Fruit fly (Drosophila melanogaster) whole organism, embryonic: Measurements from ENCODE around the gene Tsp29Fa.

ENCODE experiments used
- ATbp ChIP-seq: fragments of 200-800 bp; sonication (Bioruptor generic); optimal IDR thresholded peaks from 2 replicates; lab custom pipeline; 2017; ENCODE audit warnings: missing biosample characterization, mild to moderate bottlenecking, missing genetic modification characterization, missing genetic modification reagents
- Atf-2 ChIP-seq: fragments of 200-800 bp; sonication (Bioruptor generic); optimal IDR thresholded peaks from 2 replicates; lab custom pipeline; 2016; ENCODE audit warnings: missing biosample characterization, missing genetic modification characterization
- BtbVII ChIP-seq: fragments of 200-800 bp; sonication (Bioruptor generic); optimal IDR thresholded peaks from 3 replicates; lab custom pipeline; 2017; ENCODE audit warnings: missing biosample characterization, mild to moderate bottlenecking, missing genetic modification characterization
- CG10274 ChIP-seq: fragments of 200-800 bp; sonication (Bioruptor generic); optimal IDR thresholded peaks from 3 replicates; lab custom pipeline; 2017; ENCODE audit warnings: missing biosample characterization, mild to moderate bottlenecking, missing genetic modification characterization
- CG10366 ChIP-seq: fragments of 200-800 bp; sonication (Bioruptor generic); IDR thresholded peaks from 2 replicates; pipeline ENCODE4 v1.3.6; 2022; ENCODE audit warnings: missing biosample characterization, missing genetic modification characterization
- CG10565 ChIP-seq: fragments of 200-800 bp; sonication (Bioruptor generic); optimal IDR thresholded peaks from 3 replicates; lab custom pipeline; 2016; ENCODE audit warnings: missing biosample characterization, mild to moderate bottlenecking, missing genetic modification characterization
- CG11723 ChIP-seq: fragments of 200-800 bp; sonication (Bioruptor generic); optimal IDR thresholded peaks from 2 replicates; lab custom pipeline; 2017; ENCODE audit warnings: missing biosample characterization, mild to moderate bottlenecking, missing genetic modification characterization
- CG1233 ChIP-seq: fragments of 200-800 bp; sonication (Bioruptor generic); optimal IDR thresholded peaks from 4 replicates; lab custom pipeline; 2018; ENCODE audit warnings: missing biosample characterization, mild to moderate bottlenecking, missing genetic modification characterization
- CG12769 ChIP-seq: fragments of 200-800 bp; sonication (Bioruptor generic); optimal IDR thresholded peaks from 2 replicates; lab custom pipeline; 2019; ENCODE audit warnings: missing biosample characterization, mild to moderate bottlenecking, missing genetic modification characterization, moderate library complexity
- CG15479 ChIP-seq: fragments of 200-800 bp; sonication (Bioruptor generic); optimal IDR thresholded peaks from 3 replicates; lab custom pipeline; 2019; ENCODE audit warnings: missing biosample characterization, mild to moderate bottlenecking, missing genetic modification characterization, moderate library complexity
- CG17328 ChIP-seq: fragments of 200-800 bp; sonication (Bioruptor generic); IDR thresholded peaks from 2 replicates; pipeline ENCODE4 v1.3.6; 2022; ENCODE audit warnings: missing biosample characterization, missing genetic modification characterization
- CG31388 ChIP-seq: fragments of 200-800 bp; sonication (Bioruptor generic); optimal IDR thresholded peaks from 2 replicates; lab custom pipeline; 2016; ENCODE audit warnings: missing biosample characterization, missing genetic modification characterization
- CG34422 ChIP-seq: fragments of 200-800 bp; sonication (Bioruptor generic); IDR thresholded peaks from 3 replicates; pipeline ENCODE4 v1.3.6; 2022; ENCODE audit warnings: missing biosample characterization, missing genetic modification characterization
- CG3838 ChIP-seq: fragments of 200-800 bp; sonication (Bioruptor generic); optimal IDR thresholded peaks from 3 replicates; lab custom pipeline; 2016; ENCODE audit warnings: missing biosample characterization, missing genetic modification characterization
- CG4730 ChIP-seq: fragments of 200-800 bp; sonication (Bioruptor generic); IDR thresholded peaks from 2 replicates; pipeline ENCODE4 v1.3.6; 2022; ENCODE audit warnings: missing biosample characterization, missing genetic modification characterization
- CG7928 ChIP-seq: fragments of 200-800 bp; sonication (Bioruptor generic); optimal IDR thresholded peaks from 2 replicates; lab custom pipeline; 2017; ENCODE audit warnings: missing biosample characterization, mild to moderate bottlenecking, missing genetic modification characterization
- CG8290 ChIP-seq, 3 experiments: fragments of 200-800 bp; sonication (Bioruptor generic); optimal IDR thresholded peaks; 2 replicates each; lab custom pipeline; 2016 to 2019; ENCODE audit warnings: missing biosample characterization in 3 of 3, missing genetic modification characterization in 3 of 3, mild to moderate bottlenecking in 2 of 3, moderate library complexity in 1 of 3
- CG8765 ChIP-seq: fragments of 200-800 bp; sonication (Bioruptor generic); IDR thresholded peaks from 2 replicates; pipeline ENCODE4 v1.3.6; 2022; ENCODE audit warnings: missing biosample characterization, missing genetic modification characterization
- CG9437 ChIP-seq: fragments of 200-800 bp; sonication (Bioruptor generic); optimal IDR thresholded peaks from 2 replicates; lab custom pipeline; 2018; ENCODE audit warnings: missing biosample characterization, mild to moderate bottlenecking, missing genetic modification characterization
- CoRest ChIP-seq: fragments of 200-800 bp; sonication (Bioruptor generic); optimal IDR thresholded peaks from 3 replicates; lab custom pipeline; 2018; ENCODE audit warnings: missing biosample characterization, mild to moderate bottlenecking, missing genetic modification characterization, moderate library complexity
- CrebB ChIP-seq: fragments of 200-800 bp; sonication (Bioruptor generic); optimal IDR thresholded peaks from 3 replicates; lab custom pipeline; 2018; ENCODE audit warnings: missing biosample characterization, mild to moderate bottlenecking, missing genetic modification characterization
- Dll ChIP-seq: fragments of 200-800 bp; sonication (Bioruptor generic); IDR thresholded peaks from 4 replicates; pipeline ENCODE4 v1.3.6; 2022; ENCODE audit warnings: missing biosample characterization, missing genetic modification characterization; ENCODE audit not compliant: partially characterized antibody
- Fer3 ChIP-seq: fragments of 200-800 bp; sonication (Bioruptor generic); optimal IDR thresholded peaks from 2 replicates; lab custom pipeline; 2018; ENCODE audit warnings: missing biosample characterization, mild to moderate bottlenecking, missing genetic modification characterization, moderate library complexity
- GATAe ChIP-seq: fragments of 200-800 bp; sonication (Bioruptor generic); conservative IDR thresholded peaks from 2 replicates; pipeline ENCODE4 v1.3.6; 2022; ENCODE audit warnings: missing biosample characterization, missing genetic modification characterization
- MESR4 ChIP-seq: fragments of 200-800 bp; sonication (Bioruptor generic); optimal IDR thresholded peaks from 2 replicates; lab custom pipeline; 2018; ENCODE audit warnings: missing biosample characterization, mild to moderate bottlenecking, missing genetic modification characterization, moderate library complexity
- Meics ChIP-seq: fragments of 200-800 bp; sonication (Bioruptor generic); optimal IDR thresholded peaks from 2 replicates; lab custom pipeline; 2017; ENCODE audit warnings: missing biosample characterization, mild to moderate bottlenecking, missing genetic modification characterization
- Nf-YA ChIP-seq: fragments of 200-800 bp; sonication (Bioruptor generic); IDR thresholded peaks from 2 replicates; pipeline ENCODE4 v1.3.6; 2022; ENCODE audit warnings: missing biosample characterization, missing genetic modification characterization
- Nf-YC ChIP-seq: fragments of 200-800 bp; optimal IDR thresholded peaks from 3 replicates; lab custom pipeline; 2019; ENCODE audit warnings: missing biosample characterization, mild to moderate bottlenecking, missing genetic modification characterization, moderate library complexity
- NfI ChIP-seq: fragments of 200-800 bp; sonication (Bioruptor generic); optimal IDR thresholded peaks from 3 replicates; lab custom pipeline; 2018; ENCODE audit warnings: missing biosample characterization, mild to moderate bottlenecking, missing genetic modification characterization, moderate library complexity
- Oaz ChIP-seq: fragments of 200-800 bp; sonication (Bioruptor generic); IDR thresholded peaks from 2 replicates; pipeline ENCODE4 v1.3.6; 2022; ENCODE audit warnings: missing biosample characterization, missing genetic modification characterization
- Scr ChIP-seq: fragments of 200-800 bp; sonication (Bioruptor generic); IDR thresholded peaks from 2 replicates; pipeline ENCODE4 v1.3.6; 2022; ENCODE audit warnings: missing biosample characterization, missing genetic modification characterization; ENCODE audit not compliant: partially characterized antibody
- abd-A ChIP-seq: fragments of 200-800 bp; sonication (Bioruptor generic); optimal IDR thresholded peaks from 3 replicates; lab custom pipeline; 2019; ENCODE audit warnings: missing biosample characterization, mild to moderate bottlenecking, missing genetic modification characterization, moderate library complexity
- ac ChIP-seq: fragments of 200-800 bp; sonication (Bioruptor generic); optimal IDR thresholded peaks from 3 replicates; lab custom pipeline; 2017; ENCODE audit warnings: missing biosample characterization, mild to moderate bottlenecking, missing genetic modification characterization
- aop ChIP-seq: fragments of 200-800 bp; sonication (Bioruptor generic); IDR thresholded peaks from 2 replicates; pipeline ENCODE4 v1.3.6; 2022; ENCODE audit warnings: missing biosample characterization, missing genetic modification characterization
- ara ChIP-seq: fragments of 200-800 bp; sonication (Bioruptor generic); IDR thresholded peaks from 2 replicates; pipeline ENCODE4 v1.3.6; 2022; ENCODE audit warnings: missing biosample characterization, missing genetic modification characterization
- ash1 ChIP-seq: fragments of 200-800 bp; sonication (Bioruptor generic); optimal IDR thresholded peaks from 2 replicates; lab custom pipeline; 2018; ENCODE audit warnings: missing biosample characterization, mild to moderate bottlenecking, missing genetic modification characterization
- da ChIP-seq: fragments of 200-800 bp; sonication (Bioruptor generic); optimal IDR thresholded peaks from 2 replicates; lab custom pipeline; 2016; ENCODE audit warnings: missing biosample characterization, missing genetic modification characterization
- dm ChIP-seq: fragments of 200-800 bp; sonication (Bioruptor generic); optimal IDR thresholded peaks from 3 replicates; lab custom pipeline; 2016; ENCODE audit warnings: missing biosample characterization, missing genetic modification characterization
- ewg ChIP-seq: fragments of 200-800 bp; sonication (Bioruptor generic); optimal IDR thresholded peaks from 3 replicates; lab custom pipeline; 2017; ENCODE audit warnings: mild to moderate bottlenecking, missing biosample characterization, missing genetic modification reagents, missing genetic modification characterization
- gfzf ChIP-seq: fragments of 200-800 bp; sonication (Bioruptor generic); optimal IDR thresholded peaks from 2 replicates; lab custom pipeline; 2016; ENCODE audit warnings: missing biosample characterization, mild to moderate bottlenecking, missing genetic modification characterization, moderate library complexity
- her ChIP-seq: fragments of 200-800 bp; sonication (Bioruptor generic); optimal IDR thresholded peaks from 2 replicates; lab custom pipeline; 2016; ENCODE audit warnings: missing biosample characterization, missing genetic modification characterization
- jing ChIP-seq: fragments of 200-800 bp; sonication (Bioruptor generic); optimal IDR thresholded peaks from 2 replicates; lab custom pipeline; 2018; ENCODE audit warnings: missing biosample characterization, mild to moderate bottlenecking, missing genetic modification characterization
- mam ChIP-seq: fragments of 200-800 bp; sonication (Bioruptor generic); optimal IDR thresholded peaks from 3 replicates; lab custom pipeline; 2016; ENCODE audit warnings: missing biosample characterization, missing genetic modification characterization
- schlank ChIP-seq: fragments of 200-800 bp; sonication (Bioruptor generic); optimal IDR thresholded peaks from 2 replicates; lab custom pipeline; 2018; ENCODE audit warnings: missing biosample characterization, mild to moderate bottlenecking, missing genetic modification characterization
- sima ChIP-seq: fragments of 200-800 bp; sonication (Bioruptor generic); optimal IDR thresholded peaks from 2 replicates; lab custom pipeline; 2016; ENCODE audit warnings: missing biosample characterization, missing genetic modification characterization
- sr ChIP-seq: fragments of 200-800 bp; sonication (Bioruptor generic); IDR thresholded peaks from 3 replicates; pipeline ENCODE4 v1.3.6; 2022; ENCODE audit warnings: missing biosample characterization, missing genetic modification characterization
- stwl ChIP-seq: fragments of 200-800 bp; sonication (Bioruptor generic); optimal IDR thresholded peaks from 3 replicates; lab custom pipeline; 2018; ENCODE audit warnings: missing biosample characterization, mild to moderate bottlenecking, missing genetic modification characterization, moderate library complexity
- trh ChIP-seq: fragments of 200-800 bp; sonication (Bioruptor generic); optimal IDR thresholded peaks from 2 replicates; lab custom pipeline; 2016; ENCODE audit warnings: missing biosample characterization, missing genetic modification characterization
- tx ChIP-seq: fragments of 200-800 bp; sonication (Bioruptor generic); optimal IDR thresholded peaks from 2 replicates; lab custom pipeline; 2016; ENCODE audit warnings: missing biosample characterization, missing genetic modification characterization
- wdn ChIP-seq: fragments of 200-800 bp; sonication (Bioruptor generic); IDR thresholded peaks from 2 replicates; pipeline ENCODE4 v1.3.6; 2022; ENCODE audit warnings: missing biosample characterization, missing genetic modification characterization
- zen ChIP-seq: fragments of 200-800 bp; sonication (Bioruptor generic); optimal IDR thresholded peaks from 3 replicates; lab custom pipeline; 2018; ENCODE audit warnings: missing biosample characterization, mild to moderate bottlenecking, missing genetic modification characterization, moderate library complexity

The Tsp29Fa gene

dm6 chr2L:8894224-8894623 is 39.5 kb upstream of the Tsp29Fa start (continued):
- TF ChIP-seq her (GFP tag; lab: Kevin White, UChicago), result peak; percentile 20
- no peak for TF ChIP-seq aop
- TF ChIP-seq CoRest (tag; lab: Kevin White, UChicago), result peak; percentile 27
- no peak for TF ChIP-seq dm
- peak; percentile 59 for TF ChIP-seq mam (GFP tag; lab: Kevin White, UChicago)
- no peak for TF ChIP-seq Dll (GFP tag; lab: Robert Waterston, UW)
- TF ChIP-seq CG3838 (GFP tag; lab: Kevin White, UChicago), result no peak
- TF ChIP-seq wdn (GFP tag; lab: Robert Waterston, UW), result peak; percentile 47
- TF ChIP-seq CrebB (tag; lab: Kevin White, UChicago), result no peak
- no peak for TF ChIP-seq CG10565 (GFP tag; lab: Kevin White, UChicago)
- no peak for TF ChIP-seq ATbp
- peak; percentile 28 for TF ChIP-seq CG1233
- no peak for TF ChIP-seq Scr
- TF ChIP-seq abd-A, result peak; percentile 9
- no peak for TF ChIP-seq GATAe (GFP tag; lab: Robert Waterston, UW)
- peak; percentile 73 for TF ChIP-seq CG12769
- no peak for TF ChIP-seq sr (GFP tag; lab: Robert Waterston, UW)
- peak; percentile 63 for TF ChIP-seq Fer3 (tag; lab: Kevin White, UChicago)
- peak; percentile 28 for TF ChIP-seq BtbVII (GFP tag; lab: Kevin White, UChicago)
- TF ChIP-seq CG8765 (GFP tag; lab: Robert Waterston, UW), result no peak
- no peak for TF ChIP-seq jing
- peak; percentile 34 for TF ChIP-seq schlank (tag; lab: Kevin White, UChicago)
- no peak for TF ChIP-seq ash1
- TF ChIP-seq CG7928 (GFP tag; lab: Kevin White, UChicago), result no peak
- TF ChIP-seq NfI (GFP tag; lab: Kevin White, UChicago), result no peak
- TF ChIP-seq CG34422 (GFP tag; lab: Robert Waterston, UW), result no peak
- TF ChIP-seq gfzf (GFP tag; lab: Kevin White, UChicago), result no peak
- no peak for TF ChIP-seq sima (GFP tag; lab: Kevin White, UChicago)
- TF ChIP-seq tx (GFP tag; lab: Kevin White, UChicago), result peak; percentile 1
- peak; percentile 31 for TF ChIP-seq CG10274 (GFP tag; lab: Kevin White, UChicago)
- peak; percentile 69 for TF ChIP-seq Meics (GFP tag; lab: Kevin White, UChicago)
- no peak for TF ChIP-seq ara (GFP tag; lab: Robert Waterston, UW)
- no peak for TF ChIP-seq Nf-YC (tag; lab: Kevin White, UChicago)
- TF ChIP-seq CG8290 (GFP tag; optimal IDR thresholded peaks at IDR 0.05; lab: Kevin White, UChicago), result no peak
- TF ChIP-seq CG8290 (tag; optimal IDR thresholded peaks at IDR 0.05; lab: Kevin White, UChicago), result peak in 1 of 2 experiments; percentile 74
- no peak for TF ChIP-seq CG11723
- TF ChIP-seq ewg (GFP tag; lab: Kevin White, UChicago), result no peak
- no peak for TF ChIP-seq Atf-2 (GFP tag; lab: Kevin White, UChicago)
- no peak for TF ChIP-seq CG9437 (GFP tag; lab: Kevin White, UChicago)
- no peak for TF ChIP-seq zen (tag; lab: Kevin White, UChicago)
- TF ChIP-seq CG15479, result no peak
- TF ChIP-seq trh (GFP tag; lab: Kevin White, UChicago), result no peak
- TF ChIP-seq stwl (tag; lab: Kevin White, UChicago), result no peak
- no peak for TF ChIP-seq CG4730 (GFP tag; lab: Robert Waterston, UW)
- TF ChIP-seq ac (GFP tag; lab: Kevin White, UChicago), result no peak
- TF ChIP-seq CG17328 (GFP tag; lab: Robert Waterston, UW), result no peak
- TF ChIP-seq MESR4 (GFP tag; lab: Kevin White, UChicago), result no peak
- no peak for TF ChIP-seq CG10366 (GFP tag; lab: Robert Waterston, UW)
- no peak for TF ChIP-seq Nf-YA (GFP tag; lab: Robert Waterston, UW)
- no peak for TF ChIP-seq CG31388 (GFP tag; lab: Kevin White, UChicago)
- TF ChIP-seq da (GFP tag; lab: Kevin White, UChicago), result no peak
- no peak for TF ChIP-seq Oaz
